Worm (Caenorhabditis elegans): ENCODE measurements around the gene mlck-1.

mlck-1 gene

ce11 chrX:10069692-10070091, at the start of gene mlck-1:
Gene mlck-1 (minus strand): TSS chrX:10069792.
- no peak for TF ChIP-seq C04F5.9 (tag; optimal IDR thresholded peaks at IDR 0.05)
- no peak for TF ChIP-seq nhr-20 (tag; optimal IDR thresholded peaks at IDR 0.05)
- TF ChIP-seq lin-14 (GFP tag; optimal IDR thresholded peaks at IDR 0.05): no peak
- no peak for TF ChIP-seq alr-1 (tag; optimal IDR thresholded peaks at IDR 0.05; ENCODE audit: borderline replicate concordance)
- TF ChIP-seq ztf-4 (tag; optimal IDR thresholded peaks at IDR 0.05): no peak
- TF ChIP-seq unc-30 (tag; optimal IDR thresholded peaks at IDR 0.05): no peak
- no peak for TF ChIP-seq tbx-2 (tag; optimal IDR thresholded peaks at IDR 0.05)
- no peak for TF ChIP-seq ama-1 (optimal IDR thresholded peaks at IDR 0.05)
- TF ChIP-seq pax-3 (tag; optimal IDR thresholded peaks at IDR 0.05): no peak

ce11 chrX:10113677-10114076, 44.1 kb upstream of the mlck-1 start:
- TF ChIP-seq Y116A8C.19 (tag; optimal IDR thresholded peaks at IDR 0.05; ENCODE audit: borderline replicate concordance) (no peak), skn-1 (tag; optimal IDR thresholded peaks at IDR 0.05) (no peak), unc-30 (tag; optimal IDR thresholded peaks at IDR 0.05) (no peak), lin-35 (GFP tag; optimal IDR thresholded peaks at IDR 0.05) (no peak), isw-1 (GFP tag; IDR thresholded peaks at IDR 0.05) (no peak), dpl-1 (GFP tag; optimal IDR thresholded peaks at IDR 0.05) (no peak), nhr-237 (tag; optimal IDR thresholded peaks at IDR 0.05) (no peak), sup-37 (GFP tag; optimal IDR thresholded peaks at IDR 0.05) (no peak), unc-86 (tag; optimal IDR thresholded peaks at IDR 0.05) (no peak), lsy-2 (tag; optimal IDR thresholded peaks at IDR 0.05) (no peak), irx-1 (tag; optimal IDR thresholded peaks at IDR 0.05) (no peak), ztf-4 (tag; optimal IDR thresholded peaks at IDR 0.05) (no peak), vab-15 (tag; optimal IDR thresholded peaks at IDR 0.05) (no peak), zag-1 (tag; optimal IDR thresholded peaks at IDR 0.05) (no peak)

- TF ChIP-seq nhr-84 (tag; optimal IDR thresholded peaks at IDR 0.05) (no peak), ceh-88 (GFP tag; IDR thresholded peaks at IDR 0.05) (no peak), nhr-47 (tag; optimal IDR thresholded peaks at IDR 0.05) (no peak), ets-5 (GFP tag; IDR thresholded peaks at IDR 0.05) (no peak), fkh-10 (GFP tag; optimal IDR thresholded peaks at IDR 0.05) (no peak), sptf-1 (tag; optimal IDR thresholded peaks at IDR 0.05) (no peak), isw-1 (GFP tag; IDR thresholded peaks at IDR 0.05) (no peak), ztf-4 (tag; optimal IDR thresholded peaks at IDR 0.05) (no peak), ceh-8 (GFP tag; optimal IDR thresholded peaks at IDR 0.05) (no peak), vab-15 (tag; optimal IDR thresholded peaks at IDR 0.05) (no peak), hlh-17 (GFP tag; optimal IDR thresholded peaks at IDR 0.05; ENCODE audit: borderline replicate concordance) (no peak), lir-3 (tag; optimal IDR thresholded peaks at IDR 0.05; ENCODE audit: poor library complexity) (no peak), mdl-1 (tag; optimal IDR thresholded peaks at IDR 0.05) (no peak), irx-1 (tag; optimal IDR thresholded peaks at IDR 0.05) (no peak), grh-1 (GFP tag; IDR thresholded peaks at IDR 0.05) (no peak), zag-1 (tag; optimal IDR thresholded peaks at IDR 0.05) (no peak)
Observed at ce11 chrX:10095145-10095544, 25.6 kb upstream of the mlck-1 start, which contains the start of gene flp-2. Gene flp-2 (minus strand): TSS chrX:10095245.

ce11 chrX:10092864-10093263, 23.3 kb upstream of the mlck-1 start, which contains the start of gene flp-3:
Gene flp-3 (minus strand): TSS chrX:10092964.
- TF ChIP-seq nhr-76 (tag; optimal IDR thresholded peaks at IDR 0.05) (no peak), lin-14 (GFP tag; optimal IDR thresholded peaks at IDR 0.05) (no peak), alr-1 (tag; optimal IDR thresholded peaks at IDR 0.05; ENCODE audit: borderline replicate concordance) (no peak), sox-4 (tag; optimal IDR thresholded peaks at IDR 0.05) (no peak), nhr-20 (tag; optimal IDR thresholded peaks at IDR 0.05) (no peak), unc-62 (GFP tag; optimal IDR thresholded peaks at IDR 0.05) (no peak), ztf-4 (tag; optimal IDR thresholded peaks at IDR 0.05) (no peak), ets-5 (GFP tag; IDR thresholded peaks at IDR 0.05) (no peak), fos-1 (tag; optimal IDR thresholded peaks at IDR 0.05) (no peak), ceh-82 (tag; optimal IDR thresholded peaks at IDR 0.05) (no peak), ztf-11 (tag; optimal IDR thresholded peaks at IDR 0.05) (no peak)

All from whole organism, L1 larva.